Worm (Caenorhabditis elegans) whole organism, L1 larva: Measurements from ENCODE around the gene T05A7.13.

Experiments used
- egl-27 ChIP-seq, 2 experiments: fragments of 150-350 bp in 1 of 2; sonication (generic microtip); optimal IDR thresholded peaks; 3 replicates each; lab custom pipeline; 2017 to 2018; ENCODE audit warnings: missing biosample characterization in 2 of 2, missing genetic modification characterization in 2 of 2, missing genetic modification reagents in 2 of 2
- nhr-28 ChIP-seq: fragments of 150-350 bp; optimal IDR thresholded peaks from 2 replicates; lab custom pipeline; 2014; ENCODE audit warnings: missing biosample characterization, missing genetic modification characterization
- nhr-77 ChIP-seq: fragments of 150-350 bp; optimal IDR thresholded peaks from 2 replicates; lab custom pipeline; 2014; ENCODE audit warnings: missing biosample characterization, missing genetic modification characterization
- nhr-90 ChIP-seq: sonication (generic microtip); optimal IDR thresholded peaks from 2 replicates; lab custom pipeline; 2016; ENCODE audit warnings: mild to moderate bottlenecking, missing genetic modification characterization, missing compliant biosample characterization; ENCODE audit not compliant: poor library complexity
- tbx-2 ChIP-seq: sonication (generic microtip); optimal IDR thresholded peaks from 2 replicates; lab custom pipeline; 2016; ENCODE audit warnings: missing genetic modification characterization, missing compliant biosample characterization
- ztf-11 ChIP-seq, 2 experiments: sonication (generic microtip); optimal IDR thresholded peaks; 2 replicates each; lab custom pipeline; 2016 to 2017; ENCODE audit warnings: missing genetic modification characterization in 2 of 2, missing biosample characterization in 1 of 2, missing compliant biosample characterization in 1 of 2

DNA sequence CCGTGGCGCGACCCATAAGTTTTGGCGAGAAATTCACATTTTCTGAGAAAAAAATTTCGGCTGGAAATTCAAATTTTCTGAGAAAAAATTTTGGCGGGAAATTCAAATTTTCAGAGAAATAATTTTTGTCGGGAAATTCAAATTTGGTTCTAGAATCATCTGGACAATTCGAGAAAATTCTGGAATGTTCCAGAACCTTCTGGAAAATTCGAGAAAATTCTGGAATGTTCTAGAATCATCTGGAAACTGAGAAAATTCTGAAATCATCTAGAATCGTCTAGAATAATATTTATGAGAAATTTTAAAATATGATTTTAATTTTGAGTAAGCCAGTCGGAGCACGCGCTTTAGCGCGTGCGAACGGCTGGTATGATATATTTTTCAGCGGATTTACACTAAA, 23.7 kb upstream of the T05A7.13 start:
- no peak for TF ChIP-seq tbx-2 (tag; lab: Kevin White, UChicago)
- no peak for TF ChIP-seq nhr-90
- TF ChIP-seq nhr-77 (tag; lab: Kevin White, UChicago): no peak
- no peak for TF ChIP-seq ztf-11 (tag; optimal IDR thresholded peaks at IDR 0.05; lab: Kevin White, UChicago)
- TF ChIP-seq nhr-28 (tag; lab: Kevin White, UChicago): no peak
- TF ChIP-seq egl-27 (tag; optimal IDR thresholded peaks at IDR 0.05; lab: Kevin White, UChicago): no peak
